Fruit fly (Drosophila melanogaster): Measurements from ENCODE around the gene Pmvk.

Pmvk gene

DNA sequence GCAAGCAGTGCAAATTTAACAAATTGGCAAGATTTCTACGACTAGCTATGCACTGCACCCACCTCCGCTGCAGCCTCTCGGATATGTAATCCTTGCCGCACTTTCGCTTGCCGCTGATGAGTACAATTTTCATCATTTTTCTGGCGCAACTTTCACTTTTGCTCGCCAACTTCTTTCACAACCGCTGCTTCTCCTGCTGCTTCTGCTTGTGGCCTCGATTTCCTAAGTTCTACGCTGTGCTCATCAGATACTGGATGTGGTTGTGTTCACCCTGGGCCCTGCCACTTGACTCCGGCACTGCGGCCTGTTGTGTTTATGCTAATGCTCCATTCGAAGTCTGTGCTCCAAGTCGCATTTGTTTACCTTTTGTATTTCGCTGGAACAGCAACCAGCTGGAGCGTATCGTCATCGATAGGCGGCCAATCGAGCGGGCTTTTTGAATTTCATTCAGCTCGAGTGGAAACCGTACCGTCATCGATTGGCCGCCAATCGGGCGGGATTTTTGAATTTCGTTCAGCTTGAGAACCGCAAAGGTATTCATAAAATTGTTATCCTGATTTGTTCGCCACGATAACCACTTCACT, at the start of gene Pmvk:
Pmvk (minus strand) TSS at position 357 of the 584 bp plus-strand sequence.
- no peak for TF ChIP-seq otp (GFP tag; IDR thresholded peaks at IDR 0.05)
- TF ChIP-seq ato (GFP tag; IDR thresholded peaks at IDR 0.05; ENCODE audit: partially characterized antibody) = peak; percentile 98
- peak; percentile 91 for TF ChIP-seq vnd (GFP tag; IDR thresholded peaks at IDR 0.05; ENCODE audit: partially characterized antibody)
- TF ChIP-seq CG1603 (tag; optimal IDR thresholded peaks at IDR 0.05) = peak; percentile 52
- no peak for TF ChIP-seq Hmx (GFP tag; optimal IDR thresholded peaks at IDR 0.05)
- TF ChIP-seq tna (GFP tag; IDR thresholded peaks at IDR 0.05; ENCODE audit: partially characterized antibody) = peak; percentile 97
- peak; percentile 95 for TF ChIP-seq mld (GFP tag; IDR thresholded peaks at IDR 0.05; ENCODE audit: partially characterized antibody)
- peak; percentile 1 for TF ChIP-seq kah (GFP tag; optimal IDR thresholded peaks at IDR 0.05)
- peak; percentile 51 for TF ChIP-seq CG17186 (GFP tag; optimal IDR thresholded peaks at IDR 0.05)
- peak; percentile 98 for TF ChIP-seq Blimp-1 (GFP tag; optimal IDR thresholded peaks at IDR 0.05)
- TF ChIP-seq Bgb (GFP tag; IDR thresholded peaks at IDR 0.05; ENCODE audit: partially characterized antibody) = peak; percentile 90
- peak; percentile 36 for TF ChIP-seq CG33557 (GFP tag; optimal IDR thresholded peaks at IDR 0.05)
- peak; percentile 5 for TF ChIP-seq CG18262 (tag; optimal IDR thresholded peaks at IDR 0.05)
- peak; percentile 39 for TF ChIP-seq CG17829 (tag; optimal IDR thresholded peaks at IDR 0.05)
- TF ChIP-seq CG8359 (GFP tag; optimal IDR thresholded peaks at IDR 0.05; ENCODE audit: borderline replicate concordance) = no peak
- peak; percentile 42 for TF ChIP-seq CG10267 (tag; optimal IDR thresholded peaks at IDR 0.05)
- TF ChIP-seq bsh (GFP tag; optimal IDR thresholded peaks at IDR 0.05) = no peak
- TF ChIP-seq knrl (GFP tag; IDR thresholded peaks at IDR 0.05; ENCODE audit: partially characterized antibody) = peak; percentile 46; the same call in 2 of the 3 replicates
- peak; percentile 43; the same call in 1 of the 2 replicates for TF ChIP-seq CG42726 (GFP tag; IDR thresholded peaks at IDR 0.05; ENCODE audit: partially characterized antibody)
- TF ChIP-seq CG2116 (GFP tag; optimal IDR thresholded peaks at IDR 0.05) = peak; percentile 93
- peak; percentile 79 for TF ChIP-seq Scr (GFP tag; IDR thresholded peaks at IDR 0.05; ENCODE audit: partially characterized antibody)
- TF ChIP-seq hb (GFP tag; IDR thresholded peaks at IDR 0.05; ENCODE audit: partially characterized antibody) = peak; percentile 85; the same call in 2 of the 3 replicates
- TF ChIP-seq MBD-R2 (GFP tag; IDR thresholded peaks at IDR 0.05) = peak; percentile 71
- TF ChIP-seq CG16813 (GFP tag; IDR thresholded peaks at IDR 0.05; ENCODE audit: partially characterized antibody) = peak; percentile 75; the same call in 2 of the 3 replicates
- TF ChIP-seq unc-4 (GFP tag; IDR thresholded peaks at IDR 0.05; ENCODE audit: partially characterized antibody) = peak; percentile 67
- TF ChIP-seq trem (tag; optimal IDR thresholded peaks at IDR 0.05) = peak; percentile 69
- TF ChIP-seq Dref (GFP tag; IDR thresholded peaks at IDR 0.05) = peak; percentile 93
- peak; percentile 43 for TF ChIP-seq Fer1 (GFP tag; optimal IDR thresholded peaks at IDR 0.05)
- TF ChIP-seq Stat92E (GFP tag; optimal IDR thresholded peaks at IDR 0.05) = peak in 1 of 3 experiments; percentile 93
- TF ChIP-seq CG15514 (GFP tag; optimal IDR thresholded peaks at IDR 0.05) = peak; percentile 88
- peak; percentile 92 for TF ChIP-seq CG14860 (GFP tag; IDR thresholded peaks at IDR 0.05; ENCODE audit: partially characterized antibody)
- TF ChIP-seq HLH4C (GFP tag; IDR thresholded peaks at IDR 0.05; ENCODE audit: partially characterized antibody) = peak; percentile 97
- peak; percentile 100 for TF ChIP-seq E2f2 (GFP tag; IDR thresholded peaks at IDR 0.05)
- no peak for TF ChIP-seq CG13296 (GFP tag; optimal IDR thresholded peaks at IDR 0.05)
- peak; percentile 92; the same call in 3 of the 4 replicates for TF ChIP-seq chinmo (GFP tag; IDR thresholded peaks at IDR 0.05; ENCODE audit: partially characterized antibody)
- peak; percentile 52; the same call in 1 of the 2 replicates for TF ChIP-seq vvl (GFP tag; IDR thresholded peaks at IDR 0.05)
- TF ChIP-seq zen2 (GFP tag; IDR thresholded peaks at IDR 0.05; ENCODE audit: partially characterized antibody) = peak; percentile 95
- peak; percentile 58 for TF ChIP-seq Sry-δ (GFP tag; optimal IDR thresholded peaks at IDR 0.05)
- peak in 1 of 2 experiments; percentile 87 for TF ChIP-seq crp (GFP tag; optimal IDR thresholded peaks at IDR 0.05)
- no peak for TF ChIP-seq unpg (GFP tag; optimal IDR thresholded peaks at IDR 0.05)
- TF ChIP-seq gt (GFP tag; IDR thresholded peaks at IDR 0.05) = no peak
- peak; percentile 41 for TF ChIP-seq CG10431 (GFP tag; optimal IDR thresholded peaks at IDR 0.05)
- TF ChIP-seq pzg (GFP tag; optimal IDR thresholded peaks at IDR 0.05) = peak; percentile 65
- TF ChIP-seq CG13287 (GFP tag; IDR thresholded peaks at IDR 0.05; ENCODE audit: partially characterized antibody) = peak; percentile 86
- TF ChIP-seq CG6791 (GFP tag; IDR thresholded peaks at IDR 0.05; ENCODE audit: partially characterized antibody) = peak; percentile 94

Measured in whole organism, embryonic.